Fruit fly (Drosophila melanogaster): ENCODE data around the gene CG43739.

Gene CG43739

DNA sequence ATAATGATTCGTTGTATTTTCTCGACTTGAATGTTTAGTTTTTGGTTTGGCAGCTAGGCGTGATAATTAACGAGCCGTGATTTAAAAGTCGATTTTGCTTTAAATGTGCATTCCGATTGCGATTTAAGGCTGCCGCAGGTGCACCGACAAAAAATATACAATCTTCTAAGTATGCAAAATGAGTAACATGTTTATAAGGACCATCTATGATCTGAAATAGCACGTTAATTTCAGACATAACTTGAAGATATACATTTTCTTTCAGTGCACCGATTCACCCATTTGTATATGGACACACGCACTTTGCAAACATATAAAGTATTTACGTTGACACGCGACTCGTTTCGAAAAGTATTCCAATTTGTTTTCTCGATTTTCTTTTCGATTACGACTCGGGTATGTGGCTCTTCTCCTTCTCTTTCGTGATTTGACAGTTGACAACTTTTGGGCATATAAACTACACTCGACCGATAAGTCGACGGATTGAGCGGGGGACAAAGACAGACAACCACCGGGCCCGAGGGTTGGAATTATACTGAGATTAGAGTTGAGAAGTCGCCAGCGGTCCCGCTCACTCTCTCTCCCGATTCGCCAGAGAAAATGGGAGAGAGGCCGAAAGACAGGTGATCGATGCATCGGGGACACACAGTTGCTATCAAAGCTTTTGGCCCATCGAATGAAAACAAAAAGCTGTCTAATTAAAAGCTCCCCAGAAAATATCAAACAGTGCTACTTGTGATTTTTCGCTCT is 28.7 kb downstream of the CG43739 start (continued):
- TF ChIP-seq fd102C (GFP tag; optimal IDR thresholded peaks at IDR 0.05) (no peak), sr (GFP tag; IDR thresholded peaks at IDR 0.05) (no peak; the same call in 2 of the 3 replicates), otp (GFP tag; IDR thresholded peaks at IDR 0.05) (no peak), Lpt (GFP tag; optimal IDR thresholded peaks at IDR 0.05) (no peak), Dp (GFP tag; optimal IDR thresholded peaks at IDR 0.05) (no peak), sim (GFP tag; IDR thresholded peaks at IDR 0.05) (no peak), HHEX (GFP tag; optimal IDR thresholded peaks at IDR 0.05) (peak; percentile 19), ATbp (GFP tag; optimal IDR thresholded peaks at IDR 0.05) (peak; percentile 44), pan (optimal IDR thresholded peaks at IDR 0.05) (no peak), pan (GFP tag; optimal IDR thresholded peaks at IDR 0.05 in 1 of 2, IDR thresholded peaks at IDR 0.05 in 1 of 2) (no peak), Rfx (GFP tag; IDR thresholded peaks at IDR 0.05) (no peak), CG7745 (tag; optimal IDR thresholded peaks at IDR 0.05) (no peak), Nf-YC (tag; optimal IDR thresholded peaks at IDR 0.05) (peak; percentile 72), CG12942 (GFP tag; optimal IDR thresholded peaks at IDR 0.05) (no peak), HLH3B (GFP tag; IDR thresholded peaks at IDR 0.05) (peak; percentile 9; the same call in 1 of the 2 replicates), CG16815 (GFP tag; optimal IDR thresholded peaks at IDR 0.05) (no peak), CG11723 (GFP tag; optimal IDR thresholded peaks at IDR 0.05) (no peak), D (optimal IDR thresholded peaks at IDR 0.05) (no peak), D (GFP tag; optimal IDR thresholded peaks at IDR 0.05) (peak; percentile 59), lilli (GFP tag; optimal IDR thresholded peaks at IDR 0.05) (peak; percentile 35), CG8924 (tag; optimal IDR thresholded peaks at IDR 0.05) (peak; percentile 8), CG3407 (GFP tag; optimal IDR thresholded peaks at IDR 0.05) (peak; percentile 8), Atf-2 (GFP tag; optimal IDR thresholded peaks at IDR 0.05) (no peak), CG15011 (GFP tag; optimal IDR thresholded peaks at IDR 0.05) (no peak), ftz-f1 (GFP tag; optimal IDR thresholded peaks at IDR 0.05) (no peak), prd (optimal IDR thresholded peaks at IDR 0.05) (no peak), prd (GFP tag; IDR thresholded peaks at IDR 0.05) (peak; percentile 26; the same call in 1 of the 3 replicates), CG7963 (GFP tag; IDR thresholded peaks at IDR 0.05; ENCODE audit: partially characterized antibody) (no peak), CG4730 (GFP tag; IDR thresholded peaks at IDR 0.05) (no peak), Lhr (GFP tag; optimal IDR thresholded peaks at IDR 0.05) (no peak), btn (GFP tag; optimal IDR thresholded peaks at IDR 0.05) (no peak), Lim3 (GFP tag; IDR thresholded peaks at IDR 0.05) (no peak), jing (GFP tag; optimal IDR thresholded peaks at IDR 0.05) (no peak), luna (GFP tag; optimal IDR thresholded peaks at IDR 0.05) (no peak), Taf1 (GFP tag; IDR thresholded peaks at IDR 0.05) (no peak), CG1602 (GFP tag; optimal IDR thresholded peaks at IDR 0.05) (no peak), sens (GFP tag) (peak; percentile 89), CG10979 (tag; optimal IDR thresholded peaks at IDR 0.05) (peak; percentile 36), tup (GFP tag; optimal IDR thresholded peaks at IDR 0.05) (no peak), hth (optimal IDR thresholded peaks at IDR 0.05) (no peak), fd3F (GFP tag; optimal IDR thresholded peaks at IDR 0.05) (no peak), CG6254 (GFP tag; optimal IDR thresholded peaks at IDR 0.05) (peak; percentile 8), salm (tag; optimal IDR thresholded peaks at IDR 0.05) (no peak), gem (tag; optimal IDR thresholded peaks at IDR 0.05) (peak; percentile 61), pho (GFP tag; optimal IDR thresholded peaks at IDR 0.05) (no peak), CG9215 (GFP tag; IDR thresholded peaks at IDR 0.05) (no peak), z (GFP tag; IDR thresholded peaks at IDR 0.05) (peak; percentile 4; the same call in 1 of the 3 replicates), vfl (GFP tag; optimal IDR thresholded peaks at IDR 0.05) (no peak), CG12071 (GFP tag; optimal IDR thresholded peaks at IDR 0.05) (peak; percentile 35), az2 (GFP tag; optimal IDR thresholded peaks at IDR 0.05) (peak; percentile 24), CG14014 (GFP tag; IDR thresholded peaks at IDR 0.05) (no peak), CG9727 (GFP tag; optimal IDR thresholded peaks at IDR 0.05) (peak; percentile 40)
